Worm (Caenorhabditis elegans) whole organism, dauer: ENCODE data around the gene msp-142.
"Not testable (repeated sequence)": the region's sequence is repeated elsewhere in the genome, so short reads cannot be mapped to it uniquely, and the experiment has no call there.

Source experiments
- unc-62 ChIP-seq: sonication (generic microtip); optimal IDR thresholded peaks from 2 replicates; lab custom pipeline; 2017; ENCODE audit warnings: missing biosample characterization, missing genetic modification reagents, missing genetic modification characterization

Gene msp-142

ce11 chrII:5797348-5797977 is at the start of gene msp-142, which contains the start of gene msp-63:
TSS of gene msp-142 (plus strand) at chrII:5797927.
TSS of gene msp-63 (minus strand) at chrII:5797448.
- no peak for TF ChIP-seq unc-62 (GFP tag; lab: Kevin White, UChicago)

- no peak for TF ChIP-seq unc-62 (GFP tag; lab: Kevin White, UChicago)
Measured at ce11 chrII:5748395-5748794, 49.3 kb upstream of the msp-142 start.

ce11 chrII:5749733-5750238 is 47.9 kb upstream of the msp-142 start, which contains the start of gene ifb-2:
TSS of gene ifb-2 (plus strand) at chrII:5750188.
- no peak for TF ChIP-seq unc-62 (GFP tag; lab: Kevin White, UChicago)

ce11 chrII:5751353-5751752 is 46.4 kb upstream of the msp-142 start:
- no peak for TF ChIP-seq unc-62 (GFP tag; lab: Kevin White, UChicago)

ce11 chrII:5754168-5754567 is 43.6 kb upstream of the msp-142 start, which contains the start of gene F10C1.8:
TSS of gene F10C1.8 (plus strand) at chrII:5754468.
- TF ChIP-seq unc-62 (GFP tag; lab: Kevin White, UChicago), result no peak

- TF ChIP-seq unc-62 (GFP tag; lab: Kevin White, UChicago), result not testable (repeated sequence)
Measured at ce11 chrII:5757656-5758055, 40.1 kb upstream of the msp-142 start, which contains the start of the genes F10C1.3 and F10C1.23. TSS of gene F10C1.3 (minus strand) at chrII:5757756. TSS of gene F10C1.23 (plus strand) at chrII:5758040.

ce11 chrII:5765318-5765717 is 32.4 kb upstream of the msp-142 start, which contains the start of gene ifb-1:
TSS of gene ifb-1 (plus strand) at chrII:5765618.
- no peak for TF ChIP-seq unc-62 (GFP tag; lab: Kevin White, UChicago)

- TF ChIP-seq unc-62 (GFP tag; lab: Kevin White, UChicago), result no peak
Measured at ce11 chrII:5768274-5768820, 29.4 kb upstream of the msp-142 start.

ce11 chrII:5772547-5773142 is 25.1 kb upstream of the msp-142 start:
- no peak for TF ChIP-seq unc-62 (GFP tag; lab: Kevin White, UChicago)

ce11 chrII:5774120-5774519 is 23.6 kb upstream of the msp-142 start, which contains the start of the genes dmd-5 and F10C1.1:
TSS of gene dmd-5 (minus strand) at chrII:5774220.
TSS of gene F10C1.1 (plus strand) at chrII:5774229.
- TF ChIP-seq unc-62 (GFP tag; lab: Kevin White, UChicago), result no peak

ce11 chrII:5774879-5775278 is 22.8 kb upstream of the msp-142 start:
- TF ChIP-seq unc-62 (GFP tag; lab: Kevin White, UChicago), result no peak

ce11 chrII:5777372-5777771 is 20.4 kb upstream of the msp-142 start:
- no peak for TF ChIP-seq unc-62 (GFP tag; lab: Kevin White, UChicago)

- no peak for TF ChIP-seq unc-62 (GFP tag; lab: Kevin White, UChicago)
Measured at ce11 chrII:5779866-5780265, 17.9 kb upstream of the msp-142 start.

- no peak for TF ChIP-seq unc-62 (GFP tag; lab: Kevin White, UChicago)
Measured at ce11 chrII:5781935-5782921, 15.5 kb upstream of the msp-142 start, which contains the start of gene K05F1.6. TSS of gene K05F1.6 (plus strand) at chrII:5782520.

- no peak for TF ChIP-seq unc-62 (GFP tag; lab: Kevin White, UChicago)
Measured at ce11 chrII:5785504-5785903, 12.2 kb upstream of the msp-142 start.
